Worm (Caenorhabditis elegans): ENCODE results near the gene tbx-9.

tbx-9 gene

DNA sequence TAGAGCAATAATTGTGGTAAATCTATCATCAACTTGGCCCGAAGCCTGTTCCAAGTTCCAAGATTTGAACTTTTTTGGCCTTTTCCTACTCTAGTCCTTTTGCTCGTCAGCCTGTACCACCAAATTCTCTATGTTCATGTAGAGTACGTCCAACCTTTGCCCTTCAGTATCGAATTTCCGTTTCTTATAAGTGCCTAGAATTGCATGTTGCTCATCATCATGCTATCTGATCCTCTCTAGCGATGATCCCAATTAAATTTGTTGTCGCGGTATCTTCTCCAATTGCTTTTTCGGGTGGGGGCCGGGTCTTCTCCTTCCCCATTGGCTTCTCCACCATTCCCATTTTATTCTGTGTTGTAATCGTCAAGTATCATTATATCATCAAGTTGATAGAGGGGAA, 47.7 kb downstream of the tbx-9 start:
- TF ChIP-seq ceh-19 (GFP tag; optimal IDR thresholded peaks at IDR 0.05) (no peak), pha-2 (tag; optimal IDR thresholded peaks at IDR 0.05) (no peak), T23F11.4 (GFP tag; optimal IDR thresholded peaks at IDR 0.05) (no peak), ceh-34 (tag; optimal IDR thresholded peaks at IDR 0.05) (no peak), tbx-2 (tag; optimal IDR thresholded peaks at IDR 0.05) (no peak), npax-4 (tag; optimal IDR thresholded peaks at IDR 0.05) (no peak), ceh-14 (tag; optimal IDR thresholded peaks at IDR 0.05) (no peak), sox-4 (tag; optimal IDR thresholded peaks at IDR 0.05) (no peak), hlh-13 (GFP tag; optimal IDR thresholded peaks at IDR 0.05) (no peak), rnt-1 (tag; optimal IDR thresholded peaks at IDR 0.05) (no peak), fkh-10 (GFP tag; optimal IDR thresholded peaks at IDR 0.05) (no peak), elt-4 (tag; optimal IDR thresholded peaks at IDR 0.05) (no peak), ceh-6 (GFP tag; optimal IDR thresholded peaks at IDR 0.05) (no peak), hlh-30 (tag; optimal IDR thresholded peaks at IDR 0.05; ENCODE audit: insufficient read depth) (no peak), pha-4 (tag; optimal IDR thresholded peaks at IDR 0.05) (no peak), ceh-9 (tag; optimal IDR thresholded peaks at IDR 0.05) (no peak), ceh-2 (tag; optimal IDR thresholded peaks at IDR 0.05) (no peak)

DNA sequence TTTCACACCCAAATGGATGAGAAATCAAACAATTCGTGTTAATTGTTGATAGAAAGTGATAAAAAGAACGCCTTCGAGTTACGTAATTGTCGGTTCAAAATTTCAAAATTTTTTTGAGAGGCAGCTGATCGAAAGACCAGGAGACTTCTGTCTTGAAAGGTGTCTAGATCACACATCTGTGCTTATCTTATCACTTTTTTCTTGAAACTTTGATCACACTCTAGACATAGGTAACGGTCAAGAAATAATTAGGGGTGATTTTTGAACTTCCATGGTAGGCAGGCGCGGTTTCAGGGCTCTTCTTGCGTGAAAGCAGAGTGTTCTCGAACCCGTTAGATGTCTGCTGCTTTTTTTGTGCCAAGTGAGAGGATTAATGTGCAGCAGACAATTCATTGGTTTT, 48.3 kb downstream of the tbx-9 start:
- no peak for TF ChIP-seq dve-1 (tag; optimal IDR thresholded peaks at IDR 0.05)
- no peak for TF ChIP-seq unc-42 (tag; optimal IDR thresholded peaks at IDR 0.05)
- no peak for TF ChIP-seq unc-86 (tag; optimal IDR thresholded peaks at IDR 0.05)
- TF ChIP-seq Y22D7AL.16 (tag; optimal IDR thresholded peaks at IDR 0.05) = no peak
- TF ChIP-seq ceh-6 (GFP tag; optimal IDR thresholded peaks at IDR 0.05) = no peak
- TF ChIP-seq unc-55 (GFP tag; optimal IDR thresholded peaks at IDR 0.05) = no peak
- no peak for TF ChIP-seq ama-1 (optimal IDR thresholded peaks at IDR 0.05)
- no peak for TF ChIP-seq hlh-6 (tag; optimal IDR thresholded peaks at IDR 0.05)
- TF ChIP-seq sox-2 (GFP tag; IDR thresholded peaks at IDR 0.05) = no peak
- no peak for TF ChIP-seq nhr-232 (tag; optimal IDR thresholded peaks at IDR 0.05)
- TF ChIP-seq ceh-45 (GFP tag; IDR thresholded peaks at IDR 0.05) = no peak
- TF ChIP-seq pqm-1 (tag; optimal IDR thresholded peaks at IDR 0.05) = no peak
- TF ChIP-seq ceh-2 (tag; optimal IDR thresholded peaks at IDR 0.05) = no peak
- TF ChIP-seq fax-1 (tag; optimal IDR thresholded peaks at IDR 0.05) = no peak
- no peak for TF ChIP-seq hlh-8 (tag; optimal IDR thresholded peaks at IDR 0.05)
- TF ChIP-seq nhr-11 (tag; optimal IDR thresholded peaks at IDR 0.05) = no peak
- TF ChIP-seq mec-3 (tag; optimal IDR thresholded peaks at IDR 0.05; ENCODE audit: borderline replicate concordance) = no peak
- TF ChIP-seq ceh-48 (tag; optimal IDR thresholded peaks at IDR 0.05) = no peak
- no peak for TF ChIP-seq odd-2 (tag; optimal IDR thresholded peaks at IDR 0.05)
- TF ChIP-seq dmd-4 (tag; optimal IDR thresholded peaks at IDR 0.05; ENCODE audit: borderline replicate concordance) = no peak

DNA sequence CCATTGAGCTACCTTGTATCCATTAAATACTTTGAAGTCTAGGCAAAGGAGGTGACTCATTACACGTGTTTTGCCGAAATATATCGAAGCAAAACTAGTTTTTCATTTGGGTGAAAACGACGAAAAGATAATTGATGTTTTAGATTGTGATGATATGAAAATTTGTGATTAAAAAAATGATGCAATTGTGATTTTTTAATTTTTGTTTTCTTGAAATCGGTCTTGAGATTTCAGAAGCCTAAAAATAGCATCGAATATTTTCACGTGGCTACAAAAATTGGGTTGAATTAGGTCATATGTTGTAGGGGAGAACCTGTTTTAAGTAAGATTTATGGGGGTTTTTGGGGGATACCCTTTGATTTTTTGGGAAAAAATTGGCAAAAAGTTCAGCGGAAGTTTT, 51.1 kb downstream of the tbx-9 start:
- no peak for TF ChIP-seq pax-1 (tag; optimal IDR thresholded peaks at IDR 0.05)
- no peak for TF ChIP-seq ceh-2 (tag; optimal IDR thresholded peaks at IDR 0.05)
- no peak for TF ChIP-seq pros-1 (tag; optimal IDR thresholded peaks at IDR 0.05)
- no peak for TF ChIP-seq ttx-3 (tag; optimal IDR thresholded peaks at IDR 0.05)
- TF ChIP-seq unc-3 (GFP tag; conservative IDR thresholded peaks at IDR 0.05) = no peak
- no peak for TF ChIP-seq unc-3 (tag; optimal IDR thresholded peaks at IDR 0.05)
- TF ChIP-seq pha-4 (tag; optimal IDR thresholded peaks at IDR 0.05) = no peak
- TF ChIP-seq fkh-6 (tag; optimal IDR thresholded peaks at IDR 0.05) = no peak
- TF ChIP-seq ztf-16 (tag; optimal IDR thresholded peaks at IDR 0.05) = no peak
- TF ChIP-seq fax-1 (tag; optimal IDR thresholded peaks at IDR 0.05) = no peak
- no peak for TF ChIP-seq nhr-232 (tag; optimal IDR thresholded peaks at IDR 0.05)
- TF ChIP-seq nfya-1 (tag; optimal IDR thresholded peaks at IDR 0.05) = no peak
- TF ChIP-seq ahr-1 (tag; optimal IDR thresholded peaks at IDR 0.05) = no peak
- TF ChIP-seq ets-4 (tag; optimal IDR thresholded peaks at IDR 0.05) = no peak
- no peak for TF ChIP-seq elt-2 (tag; optimal IDR thresholded peaks at IDR 0.05)
- no peak for TF ChIP-seq mec-3 (tag; optimal IDR thresholded peaks at IDR 0.05; ENCODE audit: borderline replicate concordance)
- TF ChIP-seq rnt-1 (tag; optimal IDR thresholded peaks at IDR 0.05) = no peak
